Fruit fly (Drosophila melanogaster) whole organism, prepupa: ENCODE results near the gene Hyls1.

Experiments
- CG10631 ChIP-seq: fragments of 200-800 bp; sonication (Bioruptor generic); optimal IDR thresholded peaks from 2 replicates; lab custom pipeline; 2016; ENCODE audit warnings: missing biosample characterization, missing genetic modification characterization
- CG10669 ChIP-seq: fragments of 200-800 bp; sonication (Bioruptor generic); optimal IDR thresholded peaks from 3 replicates; lab custom pipeline; 2018; ENCODE audit warnings: missing biosample characterization, mild to moderate bottlenecking, missing genetic modification characterization, moderate library complexity
- CG11294 ChIP-seq: fragments of 200-800 bp; sonication (Bioruptor generic); IDR thresholded peaks from 2 replicates; pipeline ENCODE4 v1.3.6; 2022; ENCODE audit warnings: missing biosample characterization, missing genetic modification characterization
- CG11762 ChIP-seq: fragments of 200-800 bp; sonication (Bioruptor generic); optimal IDR thresholded peaks from 3 replicates; lab custom pipeline; 2016; ENCODE audit warnings: missing biosample characterization, missing genetic modification characterization; ENCODE audit not compliant: insufficient read depth
- CG11902 ChIP-seq: fragments of 200-800 bp; sonication (Bioruptor generic); optimal IDR thresholded peaks from 3 replicates; lab custom pipeline; 2016; ENCODE audit warnings: missing biosample characterization, missing genetic modification characterization
- CG15336 ChIP-seq: fragments of 200-800 bp; sonication (Bioruptor generic); IDR thresholded peaks from 2 replicates; pipeline ENCODE4 v1.3.6; 2022; ENCODE audit warnings: missing biosample characterization, missing genetic modification characterization
- CG1621 ChIP-seq: fragments of 200-800 bp; sonication (Bioruptor generic); optimal IDR thresholded peaks from 3 replicates; lab custom pipeline; 2018; ENCODE audit warnings: missing biosample characterization, mild to moderate bottlenecking, missing genetic modification characterization
- CG3032 ChIP-seq: fragments of 200-800 bp; optimal IDR thresholded peaks from 2 replicates; lab custom pipeline; 2019; ENCODE audit warnings: missing biosample characterization, mild to moderate bottlenecking, missing genetic modification characterization, moderate library complexity
- CG31627 ChIP-seq: fragments of 200-800 bp; sonication (Bioruptor generic); optimal IDR thresholded peaks from 3 replicates; lab custom pipeline; 2016; ENCODE audit warnings: missing biosample characterization, missing genetic modification characterization
- CG32006 ChIP-seq: fragments of 200-800 bp; sonication (Bioruptor generic); optimal IDR thresholded peaks from 3 replicates; lab custom pipeline; 2017; ENCODE audit warnings: missing biosample characterization, mild to moderate bottlenecking, missing genetic modification characterization
- CG34406 ChIP-seq: fragments of 200-800 bp; sonication (Bioruptor generic); optimal IDR thresholded peaks from 3 replicates; lab custom pipeline; 2016; ENCODE audit warnings: missing biosample characterization, missing genetic modification characterization
- CG3919 ChIP-seq: fragments of 200-800 bp; sonication (Bioruptor generic); optimal IDR thresholded peaks from 3 replicates; lab custom pipeline; 2016; ENCODE audit warnings: missing biosample characterization, missing genetic modification characterization
- CG4318 ChIP-seq: fragments of 200-800 bp; sonication (Bioruptor generic); optimal IDR thresholded peaks from 3 replicates; lab custom pipeline; 2017; ENCODE audit warnings: missing biosample characterization, mild to moderate bottlenecking, missing genetic modification characterization
- CG6163 ChIP-seq: fragments of 200-800 bp; sonication (Bioruptor generic); IDR thresholded peaks from 3 replicates; pipeline ENCODE4 v1.3.6; 2022; ENCODE audit warnings: missing biosample characterization, missing genetic modification characterization
- CG6792 ChIP-seq: fragments of 200-800 bp; sonication (Bioruptor generic); optimal IDR thresholded peaks from 3 replicates; lab custom pipeline; 2016; ENCODE audit warnings: missing biosample characterization, missing genetic modification characterization
- CG6854 ChIP-seq: fragments of 200-800 bp; sonication (Bioruptor generic); optimal IDR thresholded peaks from 2 replicates; lab custom pipeline; 2017; ENCODE audit warnings: missing biosample characterization, mild to moderate bottlenecking, missing genetic modification characterization
- CG7368 ChIP-seq: fragments of 200-800 bp; sonication (Bioruptor generic); optimal IDR thresholded peaks from 3 replicates; lab custom pipeline; 2016; ENCODE audit warnings: missing biosample characterization, missing genetic modification characterization
- CG8119 ChIP-seq: fragments of 200-800 bp; sonication (Bioruptor generic); IDR thresholded peaks from 3 replicates; pipeline ENCODE4 v1.3.6; 2022; ENCODE audit warnings: missing biosample characterization, missing genetic modification characterization
- CG8319 ChIP-seq: fragments of 200-800 bp; sonication (Bioruptor generic); optimal IDR thresholded peaks from 3 replicates; lab custom pipeline; 2016; ENCODE audit warnings: missing biosample characterization, missing genetic modification characterization
- Eip78C ChIP-seq: fragments of 200-800 bp; sonication (Bioruptor generic); peaks from one replicate; lab custom pipeline; 2016; ENCODE audit warnings: missing biosample characterization, missing genetic modification characterization
- Eip93F ChIP-seq: fragments of 200-800 bp; sonication (Bioruptor generic); optimal IDR thresholded peaks from 2 replicates; lab custom pipeline; 2016; ENCODE audit warnings: missing biosample characterization, mild to moderate bottlenecking, missing genetic modification characterization
- Ets21C ChIP-seq: fragments of 200-800 bp; sonication (Bioruptor generic); optimal IDR thresholded peaks from 3 replicates; lab custom pipeline; 2016; ENCODE audit warnings: missing biosample characterization, missing genetic modification characterization
- Ets96B ChIP-seq: fragments of 200-800 bp; optimal IDR thresholded peaks from 2 replicates; lab custom pipeline; 2019; ENCODE audit warnings: missing biosample characterization, mild to moderate bottlenecking, missing genetic modification characterization, moderate library complexity
- Gug ChIP-seq: fragments of 200-800 bp; sonication (Bioruptor generic); IDR thresholded peaks from 2 replicates; pipeline ENCODE4 v1.3.6; 2022; ENCODE audit warnings: missing biosample characterization, missing genetic modification characterization
- Hr38 ChIP-seq: sonication (Bioruptor generic); optimal IDR thresholded peaks from 2 replicates; lab custom pipeline; 2016; ENCODE audit warnings: missing biosample characterization, missing genetic modification characterization
- Hr4 ChIP-seq: fragments of 200-800 bp; sonication (Bioruptor generic); optimal IDR thresholded peaks from 3 replicates; lab custom pipeline; 2016; ENCODE audit warnings: missing biosample characterization, missing genetic modification characterization
- Met ChIP-seq: fragments of 200-800 bp; sonication (Bioruptor generic); optimal IDR thresholded peaks from 3 replicates; lab custom pipeline; 2016; ENCODE audit warnings: missing biosample characterization, missing genetic modification characterization
- Smox ChIP-seq: fragments of 200-800 bp; sonication (Bioruptor generic); optimal IDR thresholded peaks from 3 replicates; lab custom pipeline; 2016; ENCODE audit warnings: missing biosample characterization, missing genetic modification characterization
- Sox14 ChIP-seq: fragments of 200-800 bp; sonication (Bioruptor generic); optimal IDR thresholded peaks from 3 replicates; lab custom pipeline; 2016; ENCODE audit warnings: missing biosample characterization, missing genetic modification characterization
- Sox15 ChIP-seq: fragments of 200-800 bp; sonication (Bioruptor generic); optimal IDR thresholded peaks from 3 replicates; lab custom pipeline; 2016; ENCODE audit warnings: missing biosample characterization, missing genetic modification characterization
- achi ChIP-seq: fragments of 200-800 bp; sonication (Bioruptor generic); optimal IDR thresholded peaks from 3 replicates; lab custom pipeline; 2016; ENCODE audit warnings: missing biosample characterization, missing genetic modification characterization
- acj6 ChIP-seq: fragments of 200-800 bp; sonication (Bioruptor generic); optimal IDR thresholded peaks from 3 replicates; lab custom pipeline; 2016; ENCODE audit warnings: missing biosample characterization, missing genetic modification characterization
- cyc ChIP-seq: fragments of 200-800 bp; sonication (Bioruptor generic); optimal IDR thresholded peaks from 3 replicates; lab custom pipeline; 2016; ENCODE audit warnings: missing biosample characterization, missing genetic modification characterization
- dac ChIP-seq: fragments of 200-800 bp; sonication (Bioruptor generic); optimal IDR thresholded peaks from 2 replicates; lab custom pipeline; 2017; ENCODE audit warnings: missing biosample characterization, mild to moderate bottlenecking, missing genetic modification characterization
- dsx ChIP-seq: fragments of 200-800 bp; optimal IDR thresholded peaks from 3 replicates; lab custom pipeline; 2019; ENCODE audit warnings: missing biosample characterization, mild to moderate bottlenecking, missing genetic modification characterization, moderate library complexity; ENCODE audit not compliant: poor library complexity, severe bottlenecking
- eg ChIP-seq: fragments of 200-800 bp; sonication (Bioruptor generic); IDR thresholded peaks from 3 replicates; pipeline ENCODE4 v1.3.6; 2022; ENCODE audit warnings: missing biosample characterization, missing genetic modification characterization
- esn ChIP-seq: fragments of 200-800 bp; sonication (Bioruptor generic); optimal IDR thresholded peaks from 2 replicates; lab custom pipeline; 2016; ENCODE audit warnings: missing biosample characterization, mild to moderate bottlenecking, missing genetic modification characterization, moderate library complexity
- fd85E ChIP-seq: fragments of 200-800 bp; sonication (Bioruptor generic); optimal IDR thresholded peaks from 3 replicates; lab custom pipeline; 2016; ENCODE audit warnings: missing biosample characterization, missing genetic modification characterization
- fkh ChIP-seq: fragments of 200-800 bp; sonication (Bioruptor generic); optimal IDR thresholded peaks from 3 replicates; lab custom pipeline; 2017; ENCODE audit warnings: missing biosample characterization, mild to moderate bottlenecking, missing genetic modification characterization, moderate library complexity
- net ChIP-seq: fragments of 200-800 bp; sonication (Bioruptor generic); optimal IDR thresholded peaks from 3 replicates; lab custom pipeline; 2016; ENCODE audit warnings: missing biosample characterization, missing genetic modification characterization
- pdm3 ChIP-seq: fragments of 200-800 bp; sonication (Bioruptor generic); optimal IDR thresholded peaks from 3 replicates; lab custom pipeline; 2016; ENCODE audit warnings: missing biosample characterization, missing genetic modification characterization
- svp ChIP-seq: fragments of 200-800 bp; sonication (Bioruptor generic); peaks from one replicate; lab custom pipeline; 2016; ENCODE audit warnings: missing biosample characterization, missing genetic modification characterization
- topi ChIP-seq: fragments of 200-800 bp; sonication (Bioruptor generic); optimal IDR thresholded peaks from 3 replicates; lab custom pipeline; 2016; ENCODE audit warnings: missing biosample characterization, missing genetic modification characterization
- vri ChIP-seq: fragments of 200-800 bp; sonication (Bioruptor generic); optimal IDR thresholded peaks from 3 replicates; lab custom pipeline; 2016; ENCODE audit warnings: missing biosample characterization, mild to moderate bottlenecking, missing genetic modification characterization

Gene Hyls1

DNA sequence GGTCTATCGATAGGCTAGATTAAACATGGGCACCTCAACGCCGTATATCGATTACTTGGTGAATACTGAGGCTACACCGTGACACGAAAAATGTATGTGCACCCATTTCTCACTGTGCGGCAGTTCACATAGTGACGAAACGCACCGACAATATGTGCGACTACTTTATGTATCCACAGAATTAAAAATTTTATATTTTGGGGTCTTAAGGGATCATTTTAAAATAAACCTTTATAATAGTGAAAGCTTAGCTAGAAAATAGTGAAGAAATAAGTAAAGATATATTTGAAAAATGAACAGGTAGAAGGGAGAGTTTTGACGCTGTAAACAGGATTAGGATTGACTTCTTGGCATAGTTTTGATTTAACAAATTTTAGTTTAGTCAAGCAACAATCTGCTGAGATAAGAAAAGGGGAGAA is 23.3 kb downstream of the Hyls1 start, which contains the start of gene mRpL4:
mRpL4 (minus strand) TSS at position 31 of the 419 bp plus-strand sequence.
- no peak for TF ChIP-seq CG7368 (GFP tag; lab: Kevin White, UChicago)
- TF ChIP-seq CG32006 (GFP tag; lab: Kevin White, UChicago), result no peak
- TF ChIP-seq fkh (GFP tag; lab: Kevin White, UChicago), result peak; percentile 59
- no peak for TF ChIP-seq svp (GFP tag; lab: Kevin White, UChicago)
- TF ChIP-seq Sox15, result peak; percentile 1
- peak; percentile 69 for TF ChIP-seq CG31627 (GFP tag; lab: Kevin White, UChicago)
- peak; percentile 56 for TF ChIP-seq CG10631 (GFP tag; lab: Kevin White, UChicago)
- TF ChIP-seq esn, result no peak
- TF ChIP-seq acj6, result peak; percentile 39
- TF ChIP-seq CG8319 (GFP tag; lab: Kevin White, UChicago), result peak; percentile 21
- peak; percentile 73 for TF ChIP-seq Hr4 (GFP tag; lab: Kevin White, UChicago)
- peak; percentile 52 for TF ChIP-seq CG1621 (tag; lab: Kevin White, UChicago)
- peak; percentile 44 for TF ChIP-seq Ets21C (GFP tag; lab: Kevin White, UChicago)
- TF ChIP-seq Hr38 (GFP tag; lab: Kevin White, UChicago), result peak; percentile 11
- no peak for TF ChIP-seq CG11902 (GFP tag; lab: Kevin White, UChicago)
- TF ChIP-seq CG15336 (GFP tag; lab: Robert Waterston, UW), result no peak
- no peak for TF ChIP-seq achi (GFP tag; lab: Kevin White, UChicago)
- TF ChIP-seq CG6792 (GFP tag; lab: Kevin White, UChicago), result peak; percentile 45

DNA sequence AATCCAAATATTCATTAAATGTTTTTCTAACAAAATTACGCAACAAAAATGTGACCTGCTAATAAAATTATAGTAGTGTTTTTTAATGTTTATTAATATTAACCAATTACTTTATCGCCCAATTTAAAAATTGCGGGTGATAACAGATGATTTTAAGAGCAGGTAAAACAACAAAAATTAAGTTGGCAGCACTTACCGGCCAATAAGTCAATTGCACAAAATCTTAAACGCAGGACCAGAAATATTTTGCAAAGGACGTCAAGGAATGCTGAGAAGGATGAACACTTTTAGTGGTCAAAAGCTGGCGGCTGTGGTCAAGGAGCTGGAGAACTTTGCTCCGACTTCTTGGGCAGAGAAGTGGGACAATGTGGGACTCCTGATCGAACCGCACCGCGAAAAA is 25.5 kb downstream of the Hyls1 start, which contains the start of gene CG4278:
CG4278 (plus strand) TSS at position 178 of the 400 bp plus-strand sequence.
- TF ChIP-seq achi (GFP tag; lab: Kevin White, UChicago), result no peak
- TF ChIP-seq acj6, result no peak
- TF ChIP-seq esn, result no peak
- TF ChIP-seq topi, result no peak
- no peak for TF ChIP-seq CG1621 (tag; lab: Kevin White, UChicago)
- no peak for TF ChIP-seq net
- TF ChIP-seq Gug (GFP tag; lab: Robert Waterston, UW), result no peak

dm6 chr2L:16325515-16326257 is 26.7 kb downstream of the Hyls1 start, which contains the start of gene cact:
TSS of gene cact (minus strand) at chr2L:16326207.
- TF ChIP-seq Eip78C (GFP tag; lab: Kevin White, UChicago), result peak; percentile 98
- peak; percentile 93 for TF ChIP-seq net
- TF ChIP-seq Ets21C (GFP tag; lab: Kevin White, UChicago), result peak; percentile 92
- peak; percentile 93 for TF ChIP-seq acj6
- TF ChIP-seq Sox14, result peak; percentile 94
- TF ChIP-seq topi, result peak; percentile 92
- peak; percentile 92 for TF ChIP-seq eg
- TF ChIP-seq dac (GFP tag; lab: Kevin White, UChicago), result peak; percentile 87
- peak; percentile 52 for TF ChIP-seq fd85E
- TF ChIP-seq CG8319 (GFP tag; lab: Kevin White, UChicago), result peak; percentile 87
- TF ChIP-seq CG34406 (GFP tag; lab: Kevin White, UChicago), result peak; percentile 92
- TF ChIP-seq CG15336 (GFP tag; lab: Robert Waterston, UW), result peak; percentile 93
- TF ChIP-seq CG32006 (GFP tag; lab: Kevin White, UChicago), result peak; percentile 92
- TF ChIP-seq CG3919, result peak; percentile 89
- TF ChIP-seq cyc (GFP tag; lab: Kevin White, UChicago), result peak; percentile 94
- peak; percentile 82 for TF ChIP-seq CG11902 (GFP tag; lab: Kevin White, UChicago)
- TF ChIP-seq Hr4 (GFP tag; lab: Kevin White, UChicago), result peak; percentile 96
- peak; percentile 94 for TF ChIP-seq Met
- peak; percentile 84 for TF ChIP-seq vri
- TF ChIP-seq CG10669 (GFP tag; lab: Kevin White, UChicago), result peak; percentile 85
- TF ChIP-seq CG11294 (GFP tag; lab: Robert Waterston, UW), result peak; percentile 86
- TF ChIP-seq dsx (GFP tag; lab: Kevin White, UChicago), result peak; percentile 85
- peak; percentile 93 for TF ChIP-seq Ets96B
- TF ChIP-seq CG10631 (GFP tag; lab: Kevin White, UChicago), result peak; percentile 93
- peak; percentile 92 for TF ChIP-seq CG8119 (GFP tag; lab: Robert Waterston, UW)
- peak; percentile 83 for TF ChIP-seq CG4318 (GFP tag; lab: Kevin White, UChicago)
- peak; percentile 78 for TF ChIP-seq CG7368 (GFP tag; lab: Kevin White, UChicago)
- TF ChIP-seq Eip93F, result peak; percentile 91
- peak; percentile 49 for TF ChIP-seq CG6854 (GFP tag; lab: Kevin White, UChicago)
- TF ChIP-seq achi (GFP tag; lab: Kevin White, UChicago), result peak; percentile 92
- peak; percentile 91 for TF ChIP-seq Gug (GFP tag; lab: Robert Waterston, UW)
- peak; percentile 88 for TF ChIP-seq CG3032 (tag; lab: Kevin White, UChicago)
- TF ChIP-seq Smox (GFP tag; lab: Kevin White, UChicago), result peak; percentile 95
- peak; percentile 94 for TF ChIP-seq CG6163 (GFP tag; lab: Robert Waterston, UW)
- TF ChIP-seq pdm3 (GFP tag; lab: Kevin White, UChicago), result peak; percentile 94
- TF ChIP-seq CG11762 (GFP tag; lab: Kevin White, UChicago), result peak; percentile 63
- TF ChIP-seq CG31627 (GFP tag; lab: Kevin White, UChicago), result peak; percentile 97
